Fruit fly (Drosophila melanogaster): ENCODE data around the gene fon.

The fon gene

dm6 chr2L:19337971-19338732 is 47.9 kb downstream of the fon start:
- no peak for TF ChIP-seq gl (tag; optimal IDR thresholded peaks at IDR 0.05)
- no peak for TF ChIP-seq EcR (GFP tag; optimal IDR thresholded peaks at IDR 0.05)
- TF ChIP-seq CG15710 (tag; optimal IDR thresholded peaks at IDR 0.05), result no peak
- TF ChIP-seq Ets98B (GFP tag; IDR thresholded peaks at IDR 0.05), result no peak

- TF ChIP-seq CG10348 (GFP tag; IDR thresholded peaks at IDR 0.05) (no peak), CG12605 (GFP tag; IDR thresholded peaks at IDR 0.05) (no peak), CG4496 (GFP tag; IDR thresholded peaks at IDR 0.05) (no peak), EcR (GFP tag; optimal IDR thresholded peaks at IDR 0.05) (no peak), CG14655 (GFP tag; optimal IDR thresholded peaks at IDR 0.05) (peak; percentile 39), CG8159 (tag; optimal IDR thresholded peaks at IDR 0.05) (peak; percentile 28), CG34367 (tag; optimal IDR thresholded peaks at IDR 0.05) (no peak), Pif1A (GFP tag; optimal IDR thresholded peaks at IDR 0.05) (peak; percentile 3), Snoo (tag; optimal IDR thresholded peaks at IDR 0.05) (no peak), gl (tag; optimal IDR thresholded peaks at IDR 0.05) (no peak), rn (GFP tag; IDR thresholded peaks at IDR 0.05) (no peak), CG8301 (tag; optimal IDR thresholded peaks at IDR 0.05) (peak; percentile 14), D1 (tag; optimal IDR thresholded peaks at IDR 0.05) (no peak), CG15710 (tag; optimal IDR thresholded peaks at IDR 0.05) (peak; percentile 14), CG13204 (GFP tag; optimal IDR thresholded peaks at IDR 0.05) (no peak), CG9948 (tag; optimal IDR thresholded peaks at IDR 0.05) (peak; percentile 22), Ets98B (GFP tag; IDR thresholded peaks at IDR 0.05) (0 out of 2 replicates have a peak, but pooled peaks have one; percentile 23), Pif1B (GFP tag; optimal IDR thresholded peaks at IDR 0.05) (no peak), CG32121 (GFP tag; IDR thresholded peaks at IDR 0.05) (peak; percentile 30; the same call in 1 of the 2 replicates), fd96Ca (GFP tag; IDR thresholded peaks at IDR 0.05) (0 out of 3 replicates have a peak, but pooled peaks have one; percentile 16), CG17806 (tag; optimal IDR thresholded peaks at IDR 0.05) (peak; percentile 19)
Measured at dm6 chr2L:19335052-19335451, 51.0 kb downstream of the fon start.

dm6 chr2L:19333972-19334371 is 52.0 kb downstream of the fon start:
- TF ChIP-seq CG8159 (tag; optimal IDR thresholded peaks at IDR 0.05) (no peak), D1 (tag; optimal IDR thresholded peaks at IDR 0.05) (no peak), rn (GFP tag; IDR thresholded peaks at IDR 0.05) (no peak)
